Worm (Caenorhabditis elegans) whole organism, late embryonic: ENCODE data around the gene pcm-1.

Experiments
- C08G9.2 ChIP-seq: sonication (generic microtip); optimal IDR thresholded peaks from 2 replicates; lab custom pipeline; 2016; ENCODE audit warnings: mild to moderate bottlenecking, missing genetic modification characterization, moderate library complexity, missing compliant biosample characterization
- C38D4.7 ChIP-seq: fragments of 200-800 bp; sonication (Bioruptor generic); optimal IDR thresholded peaks from 2 replicates; lab custom pipeline; 2018; ENCODE audit warnings: mild to moderate bottlenecking, missing genetic modification characterization, moderate library complexity, missing compliant biosample characterization
- F13H6.1 ChIP-seq: sonication (generic microtip); optimal IDR thresholded peaks from 2 replicates; lab custom pipeline; 2016; ENCODE audit warnings: missing genetic modification characterization, missing compliant biosample characterization
- ahr-1 ChIP-seq: sonication (generic microtip); optimal IDR thresholded peaks from 2 replicates; lab custom pipeline; 2016; ENCODE audit warnings: missing genetic modification characterization, missing compliant biosample characterization
- ama-1 ChIP-seq: fragments of 150-350 bp; optimal IDR thresholded peaks from 2 replicates; lab custom pipeline; 2014
- ceh-24 ChIP-seq: sonication (generic microtip); optimal IDR thresholded peaks from 2 replicates; lab custom pipeline; 2016; ENCODE audit warnings: mild to moderate bottlenecking, missing genetic modification characterization, missing compliant biosample characterization
- dmd-4 ChIP-seq: sonication (generic microtip); optimal IDR thresholded peaks from 2 replicates; lab custom pipeline; 2016; ENCODE audit warnings: borderline replicate concordance, missing genetic modification characterization, missing compliant biosample characterization
- fkh-6 ChIP-seq: sonication (generic microtip); optimal IDR thresholded peaks from 2 replicates; lab custom pipeline; 2016; ENCODE audit warnings: missing genetic modification characterization, missing compliant biosample characterization
- nhr-11 ChIP-seq: fragments of 150-350 bp; optimal IDR thresholded peaks from 2 replicates; lab custom pipeline; 2014; ENCODE audit warnings: missing biosample characterization, missing genetic modification characterization
- pha-4 ChIP-seq: fragments of 150-350 bp; optimal IDR thresholded peaks from 2 replicates; lab custom pipeline; 2018; ENCODE audit warnings: missing biosample characterization, missing genetic modification reagents, missing genetic modification characterization
- tbx-2 ChIP-seq: sonication (generic microtip); optimal IDR thresholded peaks from 2 replicates; lab custom pipeline; 2016; ENCODE audit warnings: missing genetic modification characterization, missing compliant biosample characterization
- tbx-7 ChIP-seq: sonication (generic microtip); optimal IDR thresholded peaks from 2 replicates; lab custom pipeline; 2016; ENCODE audit warnings: missing genotype, missing genetic modification characterization, missing compliant biosample characterization
- ttx-3 ChIP-seq: sonication (generic microtip); optimal IDR thresholded peaks from 2 replicates; lab custom pipeline; 2016; ENCODE audit warnings: missing genetic modification reagents, missing genetic modification characterization, missing compliant biosample characterization
- unc-42 ChIP-seq: sonication (generic microtip); optimal IDR thresholded peaks from 2 replicates; lab custom pipeline; 2016; ENCODE audit warnings: missing genotype, missing genetic modification characterization, missing compliant biosample characterization

DNA sequence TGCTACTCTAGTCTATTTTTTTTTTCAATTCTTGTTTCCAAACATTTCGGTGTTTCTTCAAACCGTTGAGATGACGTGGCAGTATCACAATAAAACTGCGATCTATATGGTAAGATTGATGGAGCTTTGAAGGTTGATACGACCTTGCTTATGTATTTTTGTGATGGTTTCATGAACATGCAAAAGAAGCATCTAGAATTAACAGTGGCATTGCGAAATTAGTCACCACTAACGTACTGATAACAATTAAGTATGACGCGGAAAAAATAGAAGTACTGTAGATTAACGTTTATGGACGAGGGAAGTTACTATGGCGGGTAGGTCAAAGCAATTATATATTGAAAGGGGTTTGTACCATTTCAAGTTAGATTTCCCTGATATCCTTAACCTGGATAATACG lies 48.7 kb upstream of the pcm-1 start:
- TF ChIP-seq ama-1 (lab: Kevin White, UChicago) = no peak
- TF ChIP-seq unc-42 (tag; lab: Kevin White, UChicago) = no peak
- TF ChIP-seq C38D4.7 (GFP tag; lab: Kevin White, UChicago) = no peak
- TF ChIP-seq nhr-11 (tag; lab: Kevin White, UChicago) = no peak
- no peak for TF ChIP-seq F13H6.1 (tag; lab: Kevin White, UChicago)
- TF ChIP-seq ceh-24 (tag; lab: Kevin White, UChicago) = no peak
- TF ChIP-seq C08G9.2 (tag; lab: Kevin White, UChicago) = no peak
- TF ChIP-seq ttx-3 (tag; lab: Kevin White, UChicago) = no peak
- no peak for TF ChIP-seq tbx-7 (tag; lab: Kevin White, UChicago)
- TF ChIP-seq tbx-2 = no peak
- TF ChIP-seq dmd-4 = no peak
- no peak for TF ChIP-seq fkh-6 (tag; lab: Kevin White, UChicago)
- no peak for TF ChIP-seq pha-4 (tag; lab: Kevin White, UChicago)
- no peak for TF ChIP-seq ahr-1
